Worm (Caenorhabditis elegans) whole organism, midembryonic: ENCODE results near the gene Y24F12A.1.

Source experiments
- T22C8.4 ChIP-seq: fragments of 200-800 bp; sonication (Bioruptor generic); IDR thresholded peaks from 2 replicates; pipeline ENCODE4 v1.3.6; 2022; ENCODE audit warnings: missing genetic modification characterization, missing compliant biosample characterization
- cog-1 ChIP-seq: sonication (generic microtip); optimal IDR thresholded peaks from 2 replicates; lab custom pipeline; 2016; ENCODE audit warnings: missing genetic modification characterization, missing compliant biosample characterization
- flt-1 ChIP-seq: fragments of 200-800 bp; sonication (Bioruptor generic); IDR thresholded peaks from 2 replicates; pipeline ENCODE4 v1.3.6; 2022; ENCODE audit warnings: missing genetic modification characterization, missing compliant biosample characterization
- klf-2 ChIP-seq: fragments of 200-800 bp; sonication (Bioruptor generic); conservative IDR thresholded peaks from 2 replicates; pipeline ENCODE4 v1.3.6; 2022; ENCODE audit warnings: missing genetic modification reagents, missing genetic modification characterization, missing compliant biosample characterization
- med-1 ChIP-seq: sonication (generic microtip); optimal IDR thresholded peaks from 2 replicates; lab custom pipeline; 2017; ENCODE audit warnings: missing genetic modification characterization, mild to moderate bottlenecking, missing compliant biosample characterization, antibody characterized with exemption, missing genetic modification reagents; ENCODE audit not compliant: insufficient read depth
- ref-1 ChIP-seq: fragments of 200-800 bp; sonication (Bioruptor generic); conservative IDR thresholded peaks from 2 replicates; pipeline ENCODE4 v1.3.6; 2022; ENCODE audit warnings: missing genetic modification reagents, missing genetic modification characterization, missing compliant biosample characterization
- tab-1 ChIP-seq: fragments of 200-800 bp; sonication (Bioruptor generic); IDR thresholded peaks from 2 replicates; pipeline ENCODE4 v1.3.6; 2022; ENCODE audit warnings: missing genetic modification characterization, missing compliant biosample characterization
- ztf-23 ChIP-seq: fragments of 200-800 bp; sonication (Bioruptor generic); IDR thresholded peaks from 2 replicates; pipeline ENCODE4 v1.3.6; 2022; ENCODE audit warnings: missing genetic modification reagents, missing genetic modification characterization, missing compliant biosample characterization
- ztf-29 ChIP-seq: fragments of 200-800 bp; sonication (Bioruptor generic); IDR thresholded peaks from 2 replicates; pipeline ENCODE4 v1.3.6; 2022; ENCODE audit warnings: missing genetic modification reagents, missing genetic modification characterization, missing compliant biosample characterization

The Y24F12A.1 gene

DNA sequence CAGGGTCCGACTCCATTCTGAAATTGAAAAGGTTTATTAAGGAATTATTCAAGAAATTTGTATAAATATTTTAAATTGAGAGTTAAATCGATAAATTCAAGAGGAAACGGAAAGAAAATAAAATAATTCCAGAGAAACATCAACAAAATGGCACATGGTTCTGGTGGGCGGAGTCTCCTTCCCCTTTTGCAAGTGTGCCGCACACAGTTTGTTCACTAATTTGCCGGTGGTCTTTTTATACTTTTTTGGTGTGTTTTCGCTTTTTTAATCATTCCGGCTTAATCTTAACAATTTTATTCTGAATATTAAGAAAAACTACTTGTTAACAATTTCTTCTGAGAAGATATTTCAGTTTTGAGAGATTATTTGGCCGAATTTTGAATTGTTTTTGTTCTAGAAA lies at the start of gene Y24F12A.1, which contains the start of gene ragc-1:
Gene Y24F12A.1 (plus strand): TSS at position 346 of the 400 bp plus-strand sequence.
Gene ragc-1 (minus strand): TSS at position 25 of the 400 bp plus-strand sequence.
- TF ChIP-seq ref-1 (GFP tag; lab: Robert Waterston, UW): no peak
- no peak for TF ChIP-seq cog-1 (tag; lab: Kevin White, UChicago)
- peak; percentile 71 for TF ChIP-seq ztf-23 (GFP tag; lab: Robert Waterston, UW)
- TF ChIP-seq ztf-29: no peak
- TF ChIP-seq flt-1 (GFP tag; lab: Robert Waterston, UW): peak; percentile 64; the same call in 1 of the 2 replicates
- no peak for TF ChIP-seq klf-2 (GFP tag; lab: Robert Waterston, UW)
- 0 out of 2 replicates have a peak, but pooled peaks have one; percentile 36 for TF ChIP-seq tab-1 (GFP tag; lab: Robert Waterston, UW)
- peak; percentile 56 for TF ChIP-seq med-1
- no peak for TF ChIP-seq T22C8.4 (GFP tag; lab: Robert Waterston, UW)

DNA sequence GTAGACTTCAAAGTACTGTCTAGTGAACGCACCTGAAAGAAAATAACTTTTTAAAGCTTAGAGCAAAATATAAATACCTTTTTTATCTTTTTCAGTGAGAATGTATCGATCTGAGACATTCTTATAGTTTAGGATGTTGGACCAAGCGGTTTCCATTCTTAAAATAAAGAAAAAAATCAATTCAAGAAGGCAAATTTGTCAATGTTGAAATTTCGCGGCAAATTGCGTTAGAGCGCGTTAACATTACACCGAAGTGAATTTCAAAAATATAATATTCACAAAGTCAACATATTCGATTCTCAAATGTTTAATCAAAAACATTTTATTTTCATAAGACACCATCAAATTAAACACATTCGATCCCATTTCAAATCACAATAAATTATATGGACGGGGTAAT lies 43.4 kb upstream of the Y24F12A.1 start, which contains the start of gene F12F6.7:
Gene F12F6.7 (minus strand): TSS at position 157 of the 400 bp plus-strand sequence.
- TF ChIP-seq ztf-29 (no peak), ztf-23 (GFP tag; lab: Robert Waterston, UW) (no peak), ref-1 (GFP tag; lab: Robert Waterston, UW) (no peak), med-1 (no peak), cog-1 (tag; lab: Kevin White, UChicago) (no peak), klf-2 (GFP tag; lab: Robert Waterston, UW) (no peak), T22C8.4 (GFP tag; lab: Robert Waterston, UW) (no peak), flt-1 (GFP tag; lab: Robert Waterston, UW) (no peak), tab-1 (GFP tag; lab: Robert Waterston, UW) (no peak)

DNA sequence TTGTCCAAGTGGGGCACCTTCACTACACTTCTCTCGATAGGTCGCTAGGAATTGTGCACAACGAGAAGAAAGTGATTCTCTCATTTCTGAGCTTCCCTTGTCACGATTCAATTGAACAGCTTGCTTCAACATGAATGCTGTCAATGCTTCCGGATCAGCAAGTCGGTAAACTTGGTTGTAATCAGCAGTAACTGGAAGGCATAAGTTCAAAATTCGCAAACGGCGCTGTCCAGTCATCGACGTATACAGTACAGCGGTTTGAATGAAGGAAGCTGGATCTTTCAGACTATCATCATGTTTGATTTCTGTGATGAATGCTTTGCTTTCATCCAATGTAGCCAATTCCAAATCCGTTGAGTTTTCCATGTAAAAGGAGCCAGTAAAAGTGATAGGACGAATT lies 42.0 kb upstream of the Y24F12A.1 start:
- TF ChIP-seq klf-2 (GFP tag; lab: Robert Waterston, UW): no peak
- TF ChIP-seq tab-1 (GFP tag; lab: Robert Waterston, UW): no peak
- no peak for TF ChIP-seq cog-1 (tag; lab: Kevin White, UChicago)
- no peak for TF ChIP-seq med-1
- TF ChIP-seq ztf-23 (GFP tag; lab: Robert Waterston, UW): no peak
- no peak for TF ChIP-seq ref-1 (GFP tag; lab: Robert Waterston, UW)
- TF ChIP-seq T22C8.4 (GFP tag; lab: Robert Waterston, UW): no peak
- TF ChIP-seq flt-1 (GFP tag; lab: Robert Waterston, UW): no peak
- TF ChIP-seq ztf-29: no peak

DNA sequence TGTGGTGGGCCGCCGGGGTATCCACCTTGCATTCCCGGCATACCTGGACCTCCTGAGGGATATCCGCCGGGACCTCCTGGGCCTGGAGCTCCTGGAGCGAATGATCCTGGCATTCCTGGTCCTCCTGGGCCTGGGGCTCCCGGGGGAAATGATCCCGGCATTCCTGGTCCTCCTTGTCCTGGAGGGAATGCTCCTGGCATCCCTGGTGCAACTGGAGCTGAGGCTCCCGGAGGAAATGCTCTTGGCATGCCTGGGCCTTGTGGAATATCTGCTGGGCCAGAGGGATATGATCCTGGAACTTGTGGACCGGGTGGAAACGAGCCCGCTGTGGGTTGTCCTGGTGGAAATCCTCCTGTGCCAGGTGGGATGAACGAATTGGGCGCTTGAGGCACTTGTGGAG lies 40.0 kb upstream of the Y24F12A.1 start:
- TF ChIP-seq cog-1 (tag; lab: Kevin White, UChicago) (no peak), med-1 (no peak), klf-2 (GFP tag; lab: Robert Waterston, UW) (no peak), tab-1 (GFP tag; lab: Robert Waterston, UW) (no peak), flt-1 (GFP tag; lab: Robert Waterston, UW) (no peak), T22C8.4 (GFP tag; lab: Robert Waterston, UW) (no peak), ref-1 (GFP tag; lab: Robert Waterston, UW) (no peak), ztf-29 (no peak), ztf-23 (GFP tag; lab: Robert Waterston, UW) (no peak)

DNA sequence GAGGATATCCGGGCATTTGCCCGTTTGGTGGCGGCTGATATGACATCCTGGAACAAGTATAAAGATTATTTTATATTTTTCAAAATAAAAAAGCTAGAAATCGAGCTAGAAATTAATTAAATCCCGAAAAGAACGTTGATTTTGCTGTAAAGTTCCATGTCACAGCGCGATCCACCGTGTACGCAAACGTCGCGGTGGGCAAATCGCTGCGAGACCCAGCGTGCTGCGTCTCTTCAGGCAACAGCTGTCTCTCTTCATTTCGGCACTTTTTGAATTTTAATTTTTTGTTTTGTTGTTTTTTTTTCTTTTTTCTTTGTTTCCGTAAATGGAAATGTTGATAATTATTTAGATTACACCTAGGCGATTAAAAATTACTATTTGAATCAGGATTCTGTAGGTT lies 38.9 kb upstream of the Y24F12A.1 start, which contains the start of gene sec-24.1:
Gene sec-24.1 (minus strand): TSS at position 49 of the 400 bp plus-strand sequence.
- TF ChIP-seq cog-1 (tag; lab: Kevin White, UChicago) (peak; percentile 75), tab-1 (GFP tag; lab: Robert Waterston, UW) (no peak), flt-1 (GFP tag; lab: Robert Waterston, UW) (no peak), ztf-23 (GFP tag; lab: Robert Waterston, UW) (no peak), klf-2 (GFP tag; lab: Robert Waterston, UW) (no peak), med-1 (no peak), ref-1 (GFP tag; lab: Robert Waterston, UW) (no peak), T22C8.4 (GFP tag; lab: Robert Waterston, UW) (no peak), ztf-29 (no peak)

DNA sequence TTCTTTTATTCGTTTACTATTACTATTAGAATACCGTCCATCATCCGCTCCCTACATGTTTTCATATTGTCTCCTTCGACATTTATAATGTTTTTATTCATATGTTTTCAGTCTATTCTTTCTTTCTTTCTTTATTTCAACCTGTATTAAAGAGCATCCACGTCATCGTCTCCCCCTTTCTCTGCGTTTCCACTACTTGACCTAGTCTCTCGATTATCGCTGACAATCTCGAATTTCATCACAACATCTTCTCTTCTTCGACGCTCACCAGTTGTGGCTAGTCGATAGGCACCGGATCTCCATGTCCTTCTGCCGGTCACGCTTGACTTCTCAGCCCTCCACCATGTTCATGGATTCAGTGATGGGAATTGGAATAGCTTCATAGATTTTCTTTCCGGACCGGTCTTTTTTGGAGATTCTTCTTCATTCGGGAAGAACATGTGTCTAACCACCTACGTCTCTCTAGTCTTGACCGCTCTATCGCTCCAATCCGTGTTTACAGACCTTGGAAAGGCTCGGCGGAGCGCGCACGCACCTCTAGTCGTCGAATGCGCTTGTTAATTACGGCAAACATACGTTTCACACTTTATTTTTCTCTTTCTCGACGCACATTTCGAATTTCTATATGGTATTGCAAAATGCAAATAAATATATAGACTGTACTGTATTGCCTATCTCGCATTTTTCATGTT lies 36.7 kb upstream of the Y24F12A.1 start:
- no peak for TF ChIP-seq T22C8.4 (GFP tag; lab: Robert Waterston, UW)
- no peak for TF ChIP-seq ref-1 (GFP tag; lab: Robert Waterston, UW)
- TF ChIP-seq tab-1 (GFP tag; lab: Robert Waterston, UW): no peak
- no peak for TF ChIP-seq klf-2 (GFP tag; lab: Robert Waterston, UW)
- TF ChIP-seq flt-1 (GFP tag; lab: Robert Waterston, UW): no peak
- TF ChIP-seq ztf-29: no peak

DNA sequence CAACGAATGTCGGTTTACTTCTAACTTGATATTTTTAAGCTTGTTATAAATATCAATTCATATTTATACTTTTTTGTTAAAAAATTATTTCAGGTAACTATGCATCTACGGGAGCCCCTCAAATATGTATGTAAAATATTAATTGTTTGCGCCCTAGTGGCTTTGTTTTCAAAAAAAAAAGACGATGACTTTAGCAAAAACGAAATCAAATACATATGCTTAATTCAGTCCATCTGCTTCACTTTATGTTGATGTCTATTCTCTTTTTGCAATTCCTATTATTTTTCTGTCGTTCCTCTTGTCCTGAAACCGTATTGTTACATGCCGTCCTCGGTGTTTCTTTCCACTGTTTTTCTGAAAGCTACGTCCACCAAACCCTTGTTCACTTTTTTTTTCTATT lies 35.3 kb upstream of the Y24F12A.1 start:
- TF ChIP-seq ref-1 (GFP tag; lab: Robert Waterston, UW): no peak
- TF ChIP-seq tab-1 (GFP tag; lab: Robert Waterston, UW): no peak
- TF ChIP-seq klf-2 (GFP tag; lab: Robert Waterston, UW): no peak
- no peak for TF ChIP-seq med-1
- TF ChIP-seq cog-1 (tag; lab: Kevin White, UChicago): no peak
- TF ChIP-seq T22C8.4 (GFP tag; lab: Robert Waterston, UW): no peak
- TF ChIP-seq flt-1 (GFP tag; lab: Robert Waterston, UW): no peak
- no peak for TF ChIP-seq ztf-29
- no peak for TF ChIP-seq ztf-23 (GFP tag; lab: Robert Waterston, UW)

DNA sequence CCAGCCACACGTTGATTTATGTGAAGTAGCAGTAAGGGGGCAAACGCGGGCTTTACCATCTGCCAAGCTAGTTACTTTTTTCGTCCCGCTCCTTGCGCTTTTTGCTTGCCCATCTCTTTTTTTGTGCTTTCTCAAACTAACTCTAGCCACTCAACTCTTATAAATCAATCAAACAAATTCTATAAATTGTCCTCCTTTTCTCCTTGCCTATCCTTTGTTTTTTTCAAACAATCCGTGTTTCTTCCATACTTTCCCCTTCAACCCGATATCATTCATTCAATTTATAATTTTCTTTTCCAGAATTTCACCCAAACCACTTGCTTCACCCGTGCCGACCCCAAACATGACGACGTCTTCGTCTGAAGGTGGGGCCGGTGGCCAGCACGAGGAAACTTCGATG lies 34.9 kb upstream of the Y24F12A.1 start, which contains the start of gene srgp-1:
Gene srgp-1 (plus strand): TSS at position 301 of the 400 bp plus-strand sequence.
- TF ChIP-seq tab-1 (GFP tag; lab: Robert Waterston, UW): no peak

DNA sequence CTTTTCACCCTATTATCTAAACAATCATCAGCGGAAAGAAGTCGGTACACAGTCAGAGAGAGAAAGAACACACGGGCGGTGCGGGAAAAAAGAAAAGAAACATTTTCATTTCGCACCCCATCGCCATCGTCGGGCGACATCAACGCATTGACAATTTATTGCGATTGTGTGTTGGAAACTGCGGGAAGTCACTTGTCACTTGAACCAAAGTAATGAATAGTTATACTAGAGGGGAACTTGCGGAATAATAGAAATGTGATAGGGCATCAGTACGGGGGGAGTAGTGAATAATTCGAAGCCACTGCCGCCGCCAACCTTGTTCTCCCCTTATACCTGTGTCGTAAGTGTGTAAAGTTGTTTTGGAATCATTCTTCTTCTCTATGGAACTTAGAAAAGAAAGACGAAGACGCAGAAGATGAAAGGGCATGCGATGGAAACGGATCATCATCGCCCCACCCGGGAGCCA lies 33.6 kb upstream of the Y24F12A.1 start:
- TF ChIP-seq med-1: no peak
- no peak for TF ChIP-seq klf-2 (GFP tag; lab: Robert Waterston, UW)
- TF ChIP-seq T22C8.4 (GFP tag; lab: Robert Waterston, UW): no peak
- TF ChIP-seq ref-1 (GFP tag; lab: Robert Waterston, UW): no peak
- TF ChIP-seq flt-1 (GFP tag; lab: Robert Waterston, UW): no peak
- TF ChIP-seq ztf-29: no peak
- no peak for TF ChIP-seq cog-1 (tag; lab: Kevin White, UChicago)
- no peak for TF ChIP-seq ztf-23 (GFP tag; lab: Robert Waterston, UW)
- TF ChIP-seq tab-1 (GFP tag; lab: Robert Waterston, UW): no peak
